Worm (Caenorhabditis elegans) whole organism, L4 larva: ENCODE data around the gene cal-2.

Source experiments
- F10B5.3 ChIP-seq: sonication (generic microtip); optimal IDR thresholded peaks from 2 replicates; lab custom pipeline; 2016; ENCODE audit warnings: mild to moderate bottlenecking, missing genetic modification characterization, missing compliant biosample characterization
- F37D6.2 ChIP-seq: sonication (generic microtip); optimal IDR thresholded peaks from 2 replicates; lab custom pipeline; 2016; ENCODE audit warnings: mild to moderate bottlenecking, missing genetic modification characterization, missing compliant biosample characterization
- R02D3.7 ChIP-seq: fragments of 150-350 bp; sonication (generic microtip); optimal IDR thresholded peaks from 3 replicates; lab custom pipeline; 2014; ENCODE audit warnings: missing biosample characterization, missing genetic modification characterization
- T20F7.1 ChIP-seq: fragments of 200-800 bp; sonication (Bioruptor generic); optimal IDR thresholded peaks from 2 replicates; lab custom pipeline; 2018; ENCODE audit warnings: mild to moderate bottlenecking, missing genetic modification characterization, missing compliant biosample characterization
- T26A8.4 ChIP-seq: fragments of 200-800 bp; sonication (Bioruptor generic); IDR thresholded peaks from 2 replicates; pipeline ENCODE4 v1.3.6; 2022; ENCODE audit warnings: missing genetic modification characterization, missing compliant biosample characterization
- Y48G9A.11 ChIP-seq: fragments of 200-800 bp; sonication (Bioruptor generic); IDR thresholded peaks from 2 replicates; pipeline ENCODE4 v1.3.6; 2022; ENCODE audit warnings: missing genetic modification reagents, missing genetic modification characterization, missing compliant biosample characterization
- ZK546.5 ChIP-seq, 2 experiments: sonication (generic microtip); optimal IDR thresholded peaks; 2 replicates each; lab custom pipeline; 2017; ENCODE audit warnings: missing biosample characterization in 2 of 2, missing genetic modification characterization in 2 of 2
- aha-1 ChIP-seq: fragments of 150-350 bp; peaks from one replicate; lab custom pipeline; 2014; ENCODE audit warnings: missing biosample characterization, missing genetic modification characterization
- arid-1 ChIP-seq: fragments of 200-800 bp; sonication (Bioruptor generic); conservative IDR thresholded peaks from 2 replicates; pipeline ENCODE4 v1.3.6; 2022; ENCODE audit warnings: missing genetic modification reagents, missing genetic modification characterization, missing compliant biosample characterization
- ceh-28 ChIP-seq: fragments of 150-350 bp; optimal IDR thresholded peaks from 2 replicates; lab custom pipeline; 2014; ENCODE audit warnings: missing biosample characterization, missing genetic modification reagents, missing genetic modification characterization
- ceh-62 ChIP-seq: sonication (generic microtip); optimal IDR thresholded peaks from 2 replicates; lab custom pipeline; 2017; ENCODE audit warnings: missing biosample characterization, missing genetic modification characterization
- ces-1 ChIP-seq: fragments of 150-350 bp; sonication (generic microtip); optimal IDR thresholded peaks from 4 replicates; lab custom pipeline; 2014; ENCODE audit warnings: missing biosample characterization, missing genetic modification reagents, missing genetic modification characterization
- ctbp-1 ChIP-seq: fragments of 200-800 bp; sonication (Bioruptor generic); IDR thresholded peaks from 2 replicates; pipeline ENCODE4 v1.3.6; 2022; ENCODE audit warnings: missing genetic modification reagents, missing genetic modification characterization, missing compliant biosample characterization
- daf-8 ChIP-seq: fragments of 200-800 bp; sonication (Bioruptor generic); IDR thresholded peaks from 2 replicates; pipeline ENCODE4 v1.3.6; 2022; ENCODE audit warnings: missing genetic modification characterization, missing compliant biosample characterization
- dmd-6 ChIP-seq: fragments of 200-800 bp; sonication (Bioruptor generic); IDR thresholded peaks from 2 replicates; pipeline ENCODE4 v1.3.6; 2022; ENCODE audit warnings: missing genetic modification reagents, missing genetic modification characterization, missing compliant biosample characterization
- dmd-8 ChIP-seq: fragments of 200-800 bp; sonication (Bioruptor generic); IDR thresholded peaks from 2 replicates; pipeline ENCODE4 v1.3.6; 2022; ENCODE audit warnings: missing genetic modification characterization, missing compliant biosample characterization
- dpl-1 ChIP-seq: fragments of 150-350 bp; optimal IDR thresholded peaks from 2 replicates; lab custom pipeline; 2014; ENCODE audit warnings: missing biosample characterization, missing genetic modification reagents, missing genetic modification characterization
- egl-27 ChIP-seq: sonication (generic microtip); optimal IDR thresholded peaks from 3 replicates; lab custom pipeline; 2017; ENCODE audit warnings: missing biosample characterization, missing genetic modification reagents, missing genetic modification characterization
- hmg-1.1 ChIP-seq: fragments of 200-800 bp; sonication (Bioruptor generic); IDR thresholded peaks from 2 replicates; pipeline ENCODE4 v1.3.6; 2022; ENCODE audit warnings: missing genetic modification reagents, missing genetic modification characterization, missing compliant biosample characterization
- jun-1 ChIP-seq: fragments of 150-350 bp; optimal IDR thresholded peaks from 2 replicates; lab custom pipeline; 2014; ENCODE audit warnings: missing biosample characterization, missing genetic modification reagents, missing genetic modification characterization
- lim-7 ChIP-seq: fragments of 200-800 bp; sonication (Bioruptor generic); IDR thresholded peaks from 2 replicates; pipeline ENCODE4 v1.3.6; 2022; ENCODE audit warnings: missing genetic modification characterization, missing compliant biosample characterization
- lin-38 ChIP-seq: fragments of 200-800 bp; sonication (Bioruptor generic); IDR thresholded peaks from 2 replicates; pipeline ENCODE4 v1.3.6; 2022; ENCODE audit warnings: missing genetic modification reagents, missing genetic modification characterization, missing compliant biosample characterization
- lin-39 ChIP-seq: fragments of 150-350 bp; optimal IDR thresholded peaks from 2 replicates; lab custom pipeline; 2014; ENCODE audit warnings: missing biosample characterization, missing genetic modification reagents, missing genetic modification characterization
- lsy-2 ChIP-seq, 2 experiments: fragments of 150-350 bp in 1 of 2; sonication (generic microtip) in 1 of 2; optimal IDR thresholded peaks; 2 replicates each; lab custom pipeline; 2014 to 2017; ENCODE audit warnings: missing biosample characterization in 2 of 2, missing genetic modification characterization in 2 of 2
- mdt-29 ChIP-seq: fragments of 200-800 bp; sonication (Bioruptor generic); IDR thresholded peaks from 2 replicates; pipeline ENCODE4 v1.3.6; 2022; ENCODE audit warnings: missing genetic modification reagents, missing genetic modification characterization, missing compliant biosample characterization
- mes-2 ChIP-seq: sonication (generic microtip); optimal IDR thresholded peaks from 2 replicates; lab custom pipeline; 2016; ENCODE audit warnings: missing genotype, mild to moderate bottlenecking, missing genetic modification characterization, missing compliant biosample characterization; ENCODE audit not compliant: poor library complexity, severe bottlenecking
- nhr-10 ChIP-seq: fragments of 150-350 bp; optimal IDR thresholded peaks from 2 replicates; lab custom pipeline; 2014; ENCODE audit warnings: missing biosample characterization, missing genetic modification characterization
- nhr-11 ChIP-seq: fragments of 150-350 bp; optimal IDR thresholded peaks from 2 replicates; lab custom pipeline; 2014; ENCODE audit warnings: missing biosample characterization, missing genetic modification characterization
- nhr-25 ChIP-seq: sonication (generic microtip); optimal IDR thresholded peaks from 2 replicates; lab custom pipeline; 2017; ENCODE audit warnings: missing genetic modification characterization, mild to moderate bottlenecking, missing compliant biosample characterization, antibody characterized with exemption, moderate library complexity, borderline replicate concordance; ENCODE audit not compliant: insufficient read depth
- nhr-28 ChIP-seq: fragments of 150-350 bp; optimal IDR thresholded peaks from 2 replicates; lab custom pipeline; 2014; ENCODE audit warnings: missing biosample characterization, missing genetic modification characterization
- nhr-76 ChIP-seq: fragments of 150-350 bp; optimal IDR thresholded peaks from 2 replicates; lab custom pipeline; 2014; ENCODE audit warnings: missing biosample characterization, missing genetic modification characterization
- rbr-2 ChIP-seq: sonication (generic microtip); optimal IDR thresholded peaks from 2 replicates; lab custom pipeline; 2016; ENCODE audit warnings: missing genotype, missing genetic modification characterization, missing compliant biosample characterization
- snpc-4 ChIP-seq: fragments of 150-350 bp; optimal IDR thresholded peaks from 2 replicates; lab custom pipeline; 2014; ENCODE audit warnings: missing biosample characterization, missing genetic modification characterization
- spr-3 ChIP-seq: fragments of 200-800 bp; sonication (Bioruptor generic); optimal IDR thresholded peaks from 2 replicates; lab custom pipeline; 2018; ENCODE audit warnings: mild to moderate bottlenecking, missing genetic modification characterization, missing compliant biosample characterization
- tra-1 ChIP-seq: fragments of 200-800 bp; sonication (Bioruptor generic); IDR thresholded peaks from 2 replicates; pipeline ENCODE4 v1.3.6; 2022; ENCODE audit warnings: missing genetic modification reagents, missing genetic modification characterization, missing compliant biosample characterization
- unc-130 ChIP-seq: sonication (generic microtip); optimal IDR thresholded peaks from 2 replicates; lab custom pipeline; 2016; ENCODE audit warnings: missing genetic modification reagents, missing genetic modification characterization, missing compliant biosample characterization
- unc-39 ChIP-seq: sonication (generic microtip); optimal IDR thresholded peaks from 2 replicates; lab custom pipeline; 2017; ENCODE audit warnings: missing biosample characterization, missing genetic modification characterization
- unc-62 ChIP-seq, 3 experiments: fragments of 150-350 bp in 1 of 3; sonication (generic microtip); optimal IDR thresholded peaks in 2 of 3; peaks in 1 of 3; 1 replicate in 1 of 3; 2 replicates in 2 of 3; lab custom pipeline; 2014 to 2017; ENCODE audit warnings: missing biosample characterization in 3 of 3, missing genetic modification characterization in 3 of 3, missing genetic modification reagents in 3 of 3, missing genotype in 1 of 3

cal-2 gene

ce11 chrII:8992780-8993179, 32.3 kb downstream of the cal-2 start, which contains the start of gene ooc-5:
ooc-5 (plus strand) TSS chrII:8993160.
- TF ChIP-seq snpc-4 (no peak), lsy-2 (tag; optimal IDR thresholded peaks at IDR 0.05; lab: Kevin White, UChicago) (peak in 1 of 2 experiments; percentile 96), mes-2 (tag; lab: Kevin White, UChicago) (peak; percentile 8)

- TF ChIP-seq T26A8.4 (no peak), nhr-11 (no peak), nhr-28 (tag; lab: Kevin White, UChicago) (no peak), T20F7.1 (GFP tag; lab: Kevin White, UChicago) (no peak), nhr-10 (tag; lab: Kevin White, UChicago) (no peak)
Measured at ce11 chrII:8994336-8994735, 33.8 kb downstream of the cal-2 start, which contains the start of gene F44G4.1. F44G4.1 (plus strand) TSS chrII:8994636.

ce11 chrII:8996064-8996463, 35.5 kb downstream of the cal-2 start, which contains the start of gene ndub-2:
ndub-2 (plus strand) TSS chrII:8996364.
- TF ChIP-seq jun-1 (tag; lab: Kevin White, UChicago): no peak
- no peak for TF ChIP-seq dpl-1 (GFP tag; lab: Kevin White, UChicago)
- no peak for TF ChIP-seq F37D6.2 (tag; lab: Kevin White, UChicago)
- TF ChIP-seq ces-1: no peak
- no peak for TF ChIP-seq unc-130
- no peak for TF ChIP-seq dmd-6
- no peak for TF ChIP-seq rbr-2 (tag; lab: Kevin White, UChicago)
- no peak for TF ChIP-seq ceh-28 (tag; lab: Kevin White, UChicago)
- TF ChIP-seq R02D3.7 (tag; lab: Kevin White, UChicago): no peak

ce11 chrII:8997479-8997878, 37.0 kb downstream of the cal-2 start, which contains the start of the genes F44G4.3 and tdp-1:
F44G4.3 (minus strand) TSS chrII:8997662.
tdp-1 (plus strand) TSS chrII:8997825.
- TF ChIP-seq unc-39 (tag; lab: Kevin White, UChicago): no peak
- peak; percentile 29 for TF ChIP-seq dpl-1 (GFP tag; lab: Kevin White, UChicago)
- TF ChIP-seq lsy-2 (tag; optimal IDR thresholded peaks at IDR 0.05; lab: Kevin White, UChicago): peak in 1 of 2 experiments; percentile 93
- peak; percentile 44 for TF ChIP-seq aha-1 (tag; lab: Kevin White, UChicago)
- TF ChIP-seq ZK546.5 (tag; optimal IDR thresholded peaks at IDR 0.05; lab: Kevin White, UChicago): no peak
- TF ChIP-seq lim-7: no peak
- peak; percentile 55 for TF ChIP-seq mes-2 (tag; lab: Kevin White, UChicago)
- peak in 1 of 2 experiments; percentile 37 for TF ChIP-seq unc-62 (GFP tag; optimal IDR thresholded peaks at IDR 0.05 in 1 of 2; lab: Kevin White, UChicago)
- TF ChIP-seq unc-62 (tag; optimal IDR thresholded peaks at IDR 0.05; lab: Kevin White, UChicago): no peak
- peak; percentile 27 for TF ChIP-seq T20F7.1 (GFP tag; lab: Kevin White, UChicago)

ce11 chrII:9000331-9000730, 39.8 kb downstream of the cal-2 start, which contains the start of gene F44G4.5:
F44G4.5 (minus strand) TSS chrII:9000431.
- TF ChIP-seq dmd-8: no peak
- no peak for TF ChIP-seq lin-38 (GFP tag; lab: Robert Waterston, UW)
- TF ChIP-seq ctbp-1 (GFP tag; lab: Robert Waterston, UW): no peak
- no peak for TF ChIP-seq nhr-25 (tag; lab: Kevin White, UChicago)
- TF ChIP-seq nhr-76 (tag; lab: Kevin White, UChicago): no peak
- TF ChIP-seq daf-8 (GFP tag; lab: Robert Waterston, UW): no peak
- no peak for TF ChIP-seq lsy-2 (tag; optimal IDR thresholded peaks at IDR 0.05; lab: Kevin White, UChicago)
- no peak for TF ChIP-seq tra-1 (GFP tag; lab: Robert Waterston, UW)
- no peak for TF ChIP-seq Y48G9A.11 (GFP tag; lab: Robert Waterston, UW)
- no peak for TF ChIP-seq arid-1
- TF ChIP-seq F10B5.3 (tag; lab: Kevin White, UChicago): no peak
- TF ChIP-seq R02D3.7 (tag; lab: Kevin White, UChicago): no peak
- TF ChIP-seq ceh-28 (tag; lab: Kevin White, UChicago): no peak
- no peak for TF ChIP-seq egl-27
- TF ChIP-seq lim-7: no peak
- TF ChIP-seq hmg-1.1 (GFP tag; lab: Robert Waterston, UW): no peak
- TF ChIP-seq mdt-29 (GFP tag; lab: Robert Waterston, UW): no peak
- no peak for TF ChIP-seq spr-3 (GFP tag; lab: Kevin White, UChicago)
- no peak for TF ChIP-seq ceh-62
- no peak for TF ChIP-seq lin-39
